Fruit fly (Drosophila melanogaster): ENCODE data around the gene CG16989.

DNA sequence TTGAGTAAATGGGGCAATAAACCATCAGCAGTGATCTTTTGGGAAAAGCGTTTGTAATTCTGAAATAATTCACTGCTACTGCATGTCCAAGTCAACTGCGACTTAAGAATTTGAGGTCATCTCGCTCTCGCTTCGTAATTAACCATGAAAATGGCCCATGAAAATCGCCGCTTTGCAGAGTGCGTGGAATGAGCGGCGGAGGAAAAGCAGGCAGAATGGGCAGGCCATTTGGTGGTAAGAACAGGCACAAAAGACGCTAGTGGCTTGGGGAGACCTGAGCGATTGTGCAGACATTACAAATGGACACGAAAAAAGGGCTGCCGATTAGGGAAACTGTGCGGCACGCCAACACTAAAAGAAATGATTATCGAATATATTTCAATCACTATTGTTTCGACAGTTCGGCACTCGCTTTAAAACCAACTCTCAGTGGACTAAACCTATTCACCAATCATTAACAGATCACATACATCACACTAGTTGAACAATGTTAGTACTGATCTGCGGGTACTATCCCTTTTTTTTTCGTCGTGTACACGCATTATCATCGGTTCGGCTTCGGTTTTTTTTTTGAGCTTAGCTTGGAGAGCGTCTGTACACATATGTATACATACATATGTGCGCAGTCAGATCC is 21.4 kb upstream of the CG16989 start:
- TF ChIP-seq CG8159 (tag; optimal IDR thresholded peaks at IDR 0.05) (peak; percentile 28), CG10348 (GFP tag; IDR thresholded peaks at IDR 0.05) (no peak), gl (tag; optimal IDR thresholded peaks at IDR 0.05) (no peak), CG9948 (tag; optimal IDR thresholded peaks at IDR 0.05) (peak; percentile 39), Pif1B (GFP tag; optimal IDR thresholded peaks at IDR 0.05) (no peak), rn (GFP tag; IDR thresholded peaks at IDR 0.05) (no peak), CG17806 (tag; optimal IDR thresholded peaks at IDR 0.05) (peak; percentile 43), CG32121 (GFP tag; IDR thresholded peaks at IDR 0.05) (no peak), D1 (tag; optimal IDR thresholded peaks at IDR 0.05) (no peak)
